Worm (Caenorhabditis elegans) whole organism, early embryonic: ENCODE data around the gene str-148.

Source experiments
- aly-1 ChIP-seq: sonication (generic microtip); optimal IDR thresholded peaks from 2 replicates; lab custom pipeline; 2016; ENCODE audit warnings: missing genetic modification characterization, missing compliant biosample characterization
- hmbx-1 ChIP-seq: sonication (generic microtip); optimal IDR thresholded peaks from 2 replicates; lab custom pipeline; 2016; ENCODE audit warnings: mild to moderate bottlenecking, missing genetic modification characterization, missing compliant biosample characterization
- tbx-37 ChIP-seq: fragments of 200-800 bp; sonication (Bioruptor generic); conservative IDR thresholded peaks from 2 replicates; pipeline ENCODE4 v1.3.6; 2022; ENCODE audit warnings: missing genetic modification reagents, missing genetic modification characterization, missing compliant biosample characterization
- tra-4 ChIP-seq: sonication (generic microtip); optimal IDR thresholded peaks from 2 replicates; lab custom pipeline; 2017; ENCODE audit warnings: missing genetic modification characterization, missing compliant biosample characterization

DNA sequence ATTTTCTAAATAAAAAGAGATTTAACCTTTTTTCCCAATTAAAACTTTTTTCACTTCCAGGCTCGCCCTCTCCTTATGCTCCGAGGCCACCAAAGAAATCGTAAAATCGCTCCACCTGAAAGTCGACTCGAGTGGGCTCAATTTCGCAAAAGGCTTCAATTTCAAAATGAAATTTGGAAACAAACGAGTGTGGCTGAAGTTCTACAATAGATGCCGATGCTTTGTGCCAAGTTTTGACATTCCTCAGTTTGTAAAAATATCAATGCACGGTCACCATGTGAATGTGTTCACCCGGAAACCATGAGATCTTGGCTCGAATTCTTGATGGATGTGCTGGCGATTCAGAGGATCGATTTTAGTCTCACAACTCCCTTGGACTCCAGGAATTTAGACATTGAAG lies 19.1 kb upstream of the str-148 start, which contains the start of gene M01D1.12:
- TF ChIP-seq aly-1 (tag; lab: Kevin White, UChicago) (no peak), tbx-37 (GFP tag; lab: Robert Waterston, UW) (no peak), hmbx-1 (tag; lab: Kevin White, UChicago) (no peak), tra-4 (no peak)
